Fruit fly (Drosophila melanogaster) whole organism, wandering third instar larva: ENCODE results near the gene CG10470.
A peak's percentile ranks its signal among the peaks of the same experiment; 100 is the strongest.

ENCODE experiments used
- CG32264 ChIP-seq: fragments of 200-800 bp; sonication (Bioruptor generic); optimal IDR thresholded peaks from 2 replicates; lab custom pipeline; 2016; ENCODE audit warnings: missing biosample characterization, missing genetic modification characterization
- CG9705 ChIP-seq: fragments of 200-800 bp; sonication (Bioruptor generic); optimal IDR thresholded peaks from 2 replicates; lab custom pipeline; 2018; ENCODE audit warnings: missing biosample characterization, mild to moderate bottlenecking, missing genetic modification characterization
- CrebA ChIP-seq: fragments of 200-800 bp; sonication (Bioruptor generic); optimal IDR thresholded peaks from 2 replicates; lab custom pipeline; 2016; ENCODE audit warnings: missing biosample characterization, mild to moderate bottlenecking, missing genetic modification characterization, borderline replicate concordance
- Dif ChIP-seq: fragments of 200-275, 200-300 bp; sonication (Bioruptor generic); optimal IDR thresholded peaks from 2 replicates; lab custom pipeline; 2018; ENCODE audit warnings: missing biosample characterization, missing genetic modification characterization; ENCODE audit not compliant: partially characterized antibody
- GATAd ChIP-seq: sonication (Bioruptor generic); optimal IDR thresholded peaks from 2 replicates; lab custom pipeline; 2016; ENCODE audit warnings: missing biosample characterization, missing genetic modification characterization
- Hnf4 ChIP-seq: fragments of 200-800 bp; sonication (Bioruptor generic); optimal IDR thresholded peaks from 2 replicates; lab custom pipeline; 2016; ENCODE audit warnings: missing biosample characterization, mild to moderate bottlenecking, missing genetic modification characterization
- Hr83 ChIP-seq: fragments of 200-300 bp; sonication (Bioruptor generic); optimal IDR thresholded peaks from 2 replicates; lab custom pipeline; 2016; ENCODE audit warnings: missing biosample characterization, mild to moderate bottlenecking, missing genetic modification characterization, moderate library complexity; ENCODE audit not compliant: poor library complexity, severe bottlenecking
- Jra ChIP-seq: sonication (Bioruptor generic); optimal IDR thresholded peaks from 2 replicates; lab custom pipeline; 2016; ENCODE audit warnings: missing biosample characterization, missing genetic modification characterization
- N ChIP-seq: fragments of >200 bp; optimal IDR thresholded peaks from 2 replicates; lab custom pipeline; 2018; ENCODE audit warnings: missing biosample characterization, missing external identifiers, missing genetic modification characterization
- OdsH ChIP-seq: fragments of 200-800 bp; sonication (Bioruptor generic); optimal IDR thresholded peaks from 2 replicates; lab custom pipeline; 2016; ENCODE audit warnings: missing biosample characterization, mild to moderate bottlenecking, missing genetic modification characterization
- Sp1 ChIP-seq: fragments of 200-800 bp; sonication (Bioruptor generic); optimal IDR thresholded peaks from 3 replicates; lab custom pipeline; 2019; ENCODE audit warnings: missing biosample characterization, mild to moderate bottlenecking, missing genetic modification characterization, moderate library complexity
- Vsx2 ChIP-seq: fragments of 200-300, 225-300 bp; sonication (Bioruptor generic); optimal IDR thresholded peaks from 2 replicates; lab custom pipeline; 2018; ENCODE audit warnings: missing biosample characterization, missing genetic modification characterization; ENCODE audit not compliant: partially characterized antibody
- dl ChIP-seq, 2 experiments: fragments of 175-275, 200-275 bp in 1 of 2; fragments of 200-275 bp in 1 of 2; sonication (Bioruptor generic); optimal IDR thresholded peaks; lab custom pipeline; 2018; ENCODE audit warnings: mild to moderate bottlenecking in 2 of 2, missing biosample characterization in 2 of 2, missing genetic modification characterization in 2 of 2, moderate library complexity in 2 of 2; ENCODE audit not compliant: partially characterized antibody in 2 of 2, insufficient read depth in 1 of 2
- dmrt93B ChIP-seq: fragments of 200-800 bp; sonication (Bioruptor generic); optimal IDR thresholded peaks from 2 replicates; lab custom pipeline; 2018; ENCODE audit warnings: missing biosample characterization, mild to moderate bottlenecking, missing genetic modification characterization
- dsf ChIP-seq: sonication (Bioruptor generic); optimal IDR thresholded peaks from 2 replicates; lab custom pipeline; 2016; ENCODE audit warnings: missing biosample characterization, missing genetic modification characterization, borderline replicate concordance
- foxo ChIP-seq, 2 experiments: fragments of 200-800 bp; sonication (Bioruptor generic); optimal IDR thresholded peaks; 2 replicates in 1 of 2; 3 replicates in 1 of 2; lab custom pipeline; 2016 to 2017; ENCODE audit warnings: missing biosample characterization in 2 of 2, missing genetic modification characterization in 2 of 2
- fru ChIP-seq: fragments of 200-800 bp; sonication (Bioruptor generic); optimal IDR thresholded peaks from 3 replicates; lab custom pipeline; 2016; ENCODE audit warnings: missing biosample characterization, mild to moderate bottlenecking, missing genetic modification characterization
- h ChIP-seq: fragments of 200-800 bp; sonication (Bioruptor generic); optimal IDR thresholded peaks from 3 replicates; lab custom pipeline; 2016; ENCODE audit warnings: missing biosample characterization, mild to moderate bottlenecking, missing genetic modification characterization
- jim ChIP-seq: fragments of 175-275, 200-325 bp; sonication (Bioruptor generic); optimal IDR thresholded peaks from 2 replicates; lab custom pipeline; 2016; ENCODE audit warnings: missing biosample characterization, mild to moderate bottlenecking, missing genetic modification characterization
- pan ChIP-seq: fragments of >200 bp; optimal IDR thresholded peaks from 2 replicates; lab custom pipeline; 2017
- psq ChIP-seq: fragments of 200-800 bp; sonication (Bioruptor generic); optimal IDR thresholded peaks from 3 replicates; lab custom pipeline; 2017; ENCODE audit warnings: missing biosample characterization, mild to moderate bottlenecking, missing genetic modification characterization, moderate library complexity
- sage ChIP-seq: fragments of 200-800 bp; sonication (Bioruptor generic); optimal IDR thresholded peaks from 2 replicates; lab custom pipeline; 2016; ENCODE audit warnings: missing biosample characterization, mild to moderate bottlenecking, missing genetic modification characterization
- sv ChIP-seq: fragments of 200-800 bp; sonication (Bioruptor generic); optimal IDR thresholded peaks from 3 replicates; lab custom pipeline; 2016; ENCODE audit warnings: missing biosample characterization, missing genetic modification characterization
- tai ChIP-seq: sonication (Bioruptor generic); optimal IDR thresholded peaks from 2 replicates; lab custom pipeline; 2016; ENCODE audit warnings: missing biosample characterization, missing genetic modification characterization
- usp ChIP-seq: fragments of >200 bp; optimal IDR thresholded peaks from 2 replicates; lab custom pipeline; 2017; ENCODE audit warnings: missing biosample characterization, missing genetic modification characterization
- woc ChIP-seq: sonication (Bioruptor generic); optimal IDR thresholded peaks from 2 replicates; lab custom pipeline; 2016; ENCODE audit warnings: missing biosample characterization, mild to moderate bottlenecking, missing genetic modification characterization

CG10470 gene

DNA sequence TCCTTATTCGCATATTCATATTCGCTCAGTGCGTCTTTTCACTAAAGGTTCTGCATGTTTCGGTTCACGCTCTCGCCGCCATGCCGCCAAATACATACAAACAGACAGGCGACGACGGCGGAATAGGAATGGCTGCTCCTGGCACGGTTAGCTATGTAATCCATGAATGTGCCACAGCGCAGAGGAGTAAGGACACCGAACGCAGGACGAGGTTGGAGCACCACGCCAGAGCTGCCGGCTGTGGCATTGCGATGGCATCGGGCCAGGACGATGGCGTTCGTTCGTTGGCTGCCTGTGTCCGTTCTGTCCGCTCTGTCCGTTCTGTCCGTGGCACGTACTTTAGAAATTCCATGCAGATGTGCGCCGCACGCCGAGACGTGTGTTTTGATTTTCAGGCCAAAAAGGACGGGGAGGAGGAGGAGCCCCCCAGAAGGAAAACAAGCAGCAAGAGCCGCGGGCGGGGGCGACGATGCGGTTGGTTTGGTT lies 34.0 kb upstream of the CG10470 start:
- TF ChIP-seq dmrt93B (GFP tag; lab: Kevin White, UChicago) (no peak), OdsH (no peak), dsf (GFP tag; lab: Kevin White, UChicago) (no peak), Vsx2 (peak; percentile 13)

DNA sequence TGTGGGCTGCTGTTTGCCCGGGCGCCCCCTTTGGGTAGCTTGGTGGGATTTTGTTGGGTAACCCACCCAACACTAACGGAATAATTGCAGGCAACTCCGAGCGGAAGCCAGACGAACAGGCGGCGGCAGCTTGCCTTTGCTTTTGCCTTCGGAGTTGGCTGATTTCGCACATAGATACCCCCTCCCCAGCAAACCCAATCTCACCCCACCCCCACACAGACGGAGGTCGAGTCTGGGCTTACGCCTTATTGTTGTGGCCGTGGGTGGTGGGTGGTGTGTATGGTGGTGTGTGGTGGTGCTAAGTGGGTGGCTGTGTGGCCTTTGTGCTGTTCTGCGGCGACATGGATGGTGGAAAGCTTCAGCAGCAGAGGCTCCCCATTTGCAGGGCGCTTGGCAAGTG lies 33.2 kb upstream of the CG10470 start:
- TF ChIP-seq Sp1 (GFP tag; lab: Kevin White, UChicago) (no peak), Hr83 (GFP tag; lab: Kevin White, UChicago) (no peak), OdsH (no peak)

DNA sequence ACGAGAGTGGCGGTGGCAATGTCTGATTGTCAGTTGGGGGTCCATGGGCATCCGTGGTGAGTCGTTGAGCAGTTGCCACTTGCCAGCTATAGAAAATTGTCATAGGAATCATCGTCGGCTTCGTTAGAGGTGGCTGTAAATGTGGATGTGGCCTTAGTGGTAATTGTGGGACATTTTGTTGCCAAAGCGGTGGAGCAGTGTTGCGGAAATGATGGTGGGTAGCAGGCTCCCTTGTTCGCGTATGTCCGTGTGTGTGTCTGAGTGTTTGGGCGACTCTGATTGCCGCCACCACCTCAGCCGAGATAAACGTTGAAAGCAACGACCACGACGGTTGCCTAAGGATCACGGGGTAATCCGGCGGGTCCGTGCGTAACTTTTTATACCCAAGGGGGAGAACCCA lies 31.8 kb upstream of the CG10470 start:
- no peak for TF ChIP-seq h (GFP tag; lab: Kevin White, UChicago)
- TF ChIP-seq CG32264 (GFP tag; lab: Kevin White, UChicago), result no peak
- no peak for TF ChIP-seq Dif (GFP tag; lab: Kevin White, UChicago)
- no peak for TF ChIP-seq dsf (GFP tag; lab: Kevin White, UChicago)
- TF ChIP-seq fru (GFP tag; lab: Kevin White, UChicago), result no peak
- TF ChIP-seq CrebA (GFP tag; lab: Kevin White, UChicago), result no peak
- TF ChIP-seq dl (GFP tag; optimal IDR thresholded peaks at IDR 0.05; lab: Kevin White, UChicago; ENCODE audit: insufficient read depth in 1 of 2, partially characterized antibody in 2 of 2), result no peak
- no peak for TF ChIP-seq dmrt93B (GFP tag; lab: Kevin White, UChicago)
- no peak for TF ChIP-seq OdsH
- TF ChIP-seq, all 38 proteins: peak for 0

dm6 chr2L:19018266-19018665 lies 30.6 kb upstream of the CG10470 start:
- no peak for TF ChIP-seq woc (GFP tag; lab: Kevin White, UChicago)
- TF ChIP-seq usp (GFP tag; lab: Kevin White, UChicago), result no peak
- TF ChIP-seq OdsH, result no peak
- no peak for TF ChIP-seq Hr83 (GFP tag; lab: Kevin White, UChicago)
- TF ChIP-seq pan, result no peak
- TF ChIP-seq N, result no peak
- TF ChIP-seq CG9705 (GFP tag; lab: Kevin White, UChicago), result no peak
- TF ChIP-seq dsf (GFP tag; lab: Kevin White, UChicago), result no peak
- no peak for TF ChIP-seq jim
- TF ChIP-seq sage (GFP tag; lab: Kevin White, UChicago), result no peak
- no peak for TF ChIP-seq dl (GFP tag; optimal IDR thresholded peaks at IDR 0.05; lab: Kevin White, UChicago; ENCODE audit: insufficient read depth in 1 of 2, partially characterized antibody in 2 of 2)
- TF ChIP-seq CrebA (GFP tag; lab: Kevin White, UChicago), result no peak
- TF ChIP-seq GATAd, result no peak
- TF ChIP-seq Jra (GFP tag; lab: Kevin White, UChicago), result no peak
- no peak for TF ChIP-seq psq

DNA sequence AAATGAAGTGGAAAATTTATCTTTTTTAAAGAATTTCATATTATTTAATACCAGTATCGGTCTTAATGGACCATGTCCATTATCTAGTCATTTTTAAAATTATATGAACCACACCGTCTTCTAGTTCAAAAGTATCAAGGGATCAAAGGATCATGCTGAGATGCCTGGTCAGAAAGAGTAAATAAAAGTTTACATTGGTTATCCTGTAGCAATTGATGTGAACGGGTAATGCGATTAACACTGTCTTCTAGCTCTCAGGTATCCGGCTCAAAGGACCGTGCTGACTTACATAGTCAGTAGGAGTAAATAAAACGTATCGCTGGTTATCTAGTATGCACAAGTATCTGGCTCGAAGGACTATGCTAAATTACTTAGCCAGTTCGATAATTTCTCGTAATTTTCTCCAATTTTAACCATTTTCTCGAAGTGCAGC lies 29.7 kb upstream of the CG10470 start:
- TF ChIP-seq Vsx2 (no peak), foxo (GFP tag; optimal IDR thresholded peaks at IDR 0.05; lab: Kevin White, UChicago) (peak in 1 of 2 experiments; percentile 6), Hnf4 (no peak), sv (GFP tag; lab: Kevin White, UChicago) (no peak)

- TF ChIP-seq jim (no peak), Jra (GFP tag; lab: Kevin White, UChicago) (no peak), tai (GFP tag; lab: Kevin White, UChicago) (no peak)
These were observed 29.2 kb upstream of the CG10470 start for dm6 chr2L:19019640-19020039.
